Fruit fly (Drosophila melanogaster): Measurements from ENCODE around the gene CG11714.

The CG11714 gene

DNA sequence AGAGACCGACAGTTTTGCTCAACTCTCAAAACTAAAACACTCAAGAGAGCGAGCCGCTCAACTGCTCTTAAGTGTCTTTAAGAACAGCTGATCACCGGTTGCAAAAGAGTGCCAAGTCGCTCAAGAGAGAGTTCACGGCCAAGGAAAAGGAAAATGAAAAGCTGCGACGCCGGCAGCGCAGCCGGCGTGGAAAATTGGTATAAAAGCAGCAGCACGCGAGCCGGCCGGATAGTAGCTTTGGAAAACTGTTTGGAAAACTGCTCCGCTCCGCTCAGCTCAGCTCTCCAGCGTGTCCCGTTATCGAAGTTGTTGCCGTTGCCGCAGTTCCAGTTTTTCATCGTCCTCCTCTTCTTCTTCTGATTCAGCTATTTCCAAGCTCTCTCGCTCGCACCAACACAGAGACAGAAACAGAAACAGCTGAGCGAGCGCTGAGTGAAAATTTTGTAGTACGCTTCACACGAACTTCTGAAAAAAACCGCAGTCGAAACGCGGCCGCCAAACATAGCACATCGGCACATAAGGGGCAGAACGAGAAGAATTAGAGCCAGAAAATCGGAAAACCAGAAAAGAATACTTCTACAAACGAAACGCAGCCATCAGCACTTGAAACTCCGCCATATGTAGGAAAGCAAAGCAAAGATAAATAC is 35.1 kb downstream of the CG11714 start, which contains the start of gene chrb (continued):
- TF ChIP-seq insv (GFP tag; optimal IDR thresholded peaks at IDR 0.05), result peak in 1 of 2 experiments; percentile 39
- peak; percentile 71 for TF ChIP-seq CG42726 (GFP tag; IDR thresholded peaks at IDR 0.05; ENCODE audit: partially characterized antibody)
- TF ChIP-seq bigmax (GFP tag; optimal IDR thresholded peaks at IDR 0.05), result peak; percentile 39
- no peak for TF ChIP-seq pho (GFP tag; optimal IDR thresholded peaks at IDR 0.05)
- TF ChIP-seq CG10565 (GFP tag; optimal IDR thresholded peaks at IDR 0.05), result no peak
- peak; percentile 66 for TF ChIP-seq CG1832 (GFP tag; optimal IDR thresholded peaks at IDR 0.05)
- TF ChIP-seq CG12391 (tag; optimal IDR thresholded peaks at IDR 0.05), result peak; percentile 36
- TF ChIP-seq Ravus (GFP tag; IDR thresholded peaks at IDR 0.05), result no peak
- peak; percentile 73 for TF ChIP-seq CrebB (tag; optimal IDR thresholded peaks at IDR 0.05)
- TF ChIP-seq CG15696 (tag; optimal IDR thresholded peaks at IDR 0.05), result no peak
- no peak for TF ChIP-seq fd96Cb (tag; optimal IDR thresholded peaks at IDR 0.05)
- TF ChIP-seq emc (GFP tag; optimal IDR thresholded peaks at IDR 0.05), result no peak
- TF ChIP-seq Nf-YC (tag; optimal IDR thresholded peaks at IDR 0.05), result peak; percentile 66
- TF ChIP-seq CG43689 (GFP tag; IDR thresholded peaks at IDR 0.05), result no peak
- TF ChIP-seq CG11695 (GFP tag; IDR thresholded peaks at IDR 0.05), result peak; percentile 41; the same call in 1 of the 3 replicates
- TF ChIP-seq CG14050 (GFP tag; IDR thresholded peaks at IDR 0.05), result peak; percentile 25; the same call in 1 of the 3 replicates
- peak; percentile 62 for TF ChIP-seq gcm2 (GFP tag; optimal IDR thresholded peaks at IDR 0.05)
- no peak for TF ChIP-seq Lhr (GFP tag; optimal IDR thresholded peaks at IDR 0.05)
- TF ChIP-seq CG17361 (GFP tag; IDR thresholded peaks at IDR 0.05), result no peak
- TF ChIP-seq ken (GFP tag; IDR thresholded peaks at IDR 0.05), result peak; percentile 71; the same call in 2 of the 3 replicates
- peak; percentile 2 for TF ChIP-seq MESR4 (GFP tag; optimal IDR thresholded peaks at IDR 0.05)
- no peak for TF ChIP-seq pzg (GFP tag; optimal IDR thresholded peaks at IDR 0.05)
- peak; percentile 29 for TF ChIP-seq CG15479 (GFP tag; optimal IDR thresholded peaks at IDR 0.05)
- peak; percentile 21 for TF ChIP-seq Myb (GFP tag; optimal IDR thresholded peaks at IDR 0.05)
- peak; percentile 4 for TF ChIP-seq pum (GFP tag; optimal IDR thresholded peaks at IDR 0.05)
- TF ChIP-seq CG14441 (GFP tag; IDR thresholded peaks at IDR 0.05), result no peak
- peak; percentile 33 for TF ChIP-seq CG9609 (GFP tag; optimal IDR thresholded peaks at IDR 0.05)
- peak; percentile 80 for TF ChIP-seq CG12769 (tag; optimal IDR thresholded peaks at IDR 0.05)
- no peak for TF ChIP-seq Mad (GFP tag; optimal IDR thresholded peaks at IDR 0.05)
- TF ChIP-seq phol (tag; optimal IDR thresholded peaks at IDR 0.05), result no peak
- peak; percentile 40 for TF ChIP-seq Six4 (GFP tag; optimal IDR thresholded peaks at IDR 0.05)
- TF ChIP-seq hbn (GFP tag; IDR thresholded peaks at IDR 0.05; ENCODE audit: partially characterized antibody), result peak; percentile 49
- TF ChIP-seq bbx (GFP tag; IDR thresholded peaks at IDR 0.05; ENCODE audit: partially characterized antibody), result peak; percentile 80
- TF ChIP-seq CoRest (tag; optimal IDR thresholded peaks at IDR 0.05), result no peak
- TF ChIP-seq CG30020 (tag; optimal IDR thresholded peaks at IDR 0.05), result no peak
- no peak for TF ChIP-seq peb (GFP tag; IDR thresholded peaks at IDR 0.05)
- no peak for TF ChIP-seq schlank (tag; optimal IDR thresholded peaks at IDR 0.05)
- TF ChIP-seq CG11560 (tag; IDR thresholded peaks at IDR 0.05), result no peak
- TF ChIP-seq NC2α (GFP tag; optimal IDR thresholded peaks at IDR 0.05), result peak; percentile 77
- peak; percentile 25 for TF ChIP-seq Max (GFP tag; optimal IDR thresholded peaks at IDR 0.05)
- no peak for TF ChIP-seq E2f1 (GFP tag; IDR thresholded peaks at IDR 0.05)
- TF ChIP-seq CG1529 (GFP tag; optimal IDR thresholded peaks at IDR 0.05), result no peak
- peak; percentile 4 for TF ChIP-seq CG8290 (GFP tag; optimal IDR thresholded peaks at IDR 0.05)
- TF ChIP-seq CG8290 (tag; optimal IDR thresholded peaks at IDR 0.05), result peak in 1 of 2 experiments; percentile 61
- TF ChIP-seq Dek (tag; optimal IDR thresholded peaks at IDR 0.05), result peak; percentile 22
- TF ChIP-seq esg (GFP tag; conservative IDR thresholded peaks at IDR 0.05), result no peak
- peak; percentile 25; the same call in 1 of the 2 replicates for TF ChIP-seq slbo (GFP tag; IDR thresholded peaks at IDR 0.05)
- TF ChIP-seq Pdp1 (GFP tag; optimal IDR thresholded peaks at IDR 0.05), result peak in 1 of 2 experiments; percentile 52
- TF ChIP-seq eyg (GFP tag; optimal IDR thresholded peaks at IDR 0.05), result no peak
- peak; percentile 64 for TF ChIP-seq CG3281 (GFP tag; optimal IDR thresholded peaks at IDR 0.05)
